Fruit fly (Drosophila melanogaster): ENCODE results near the gene Cyp4ac2.

Gene Cyp4ac2

dm6 chr2L:5256036-5256846 is 10.0 kb upstream of the Cyp4ac2 start:
- TF ChIP-seq noc (tag; optimal IDR thresholded peaks at IDR 0.05): no peak

- no peak for TF ChIP-seq noc (tag; optimal IDR thresholded peaks at IDR 0.05)
Measured at dm6 chr2L:5259076-5259843, 6.9 kb upstream of the Cyp4ac2 start.

dm6 chr2L:5260267-5260666 is 5.9 kb upstream of the Cyp4ac2 start:
- no peak for TF ChIP-seq noc (tag; optimal IDR thresholded peaks at IDR 0.05)

- no peak for TF ChIP-seq noc (tag; optimal IDR thresholded peaks at IDR 0.05)
Measured at dm6 chr2L:5261223-5261984, 4.8 kb upstream of the Cyp4ac2 start.

dm6 chr2L:5263343-5264051 is 2.7 kb upstream of the Cyp4ac2 start, which contains the start of gene Cyp4ac1:
Gene Cyp4ac1, plus strand, starts transcription at chr2L:5264001.
- TF ChIP-seq noc (tag; optimal IDR thresholded peaks at IDR 0.05): no peak

dm6 chr2L:5264157-5264556 is 2.0 kb upstream of the Cyp4ac2 start:
- no peak for TF ChIP-seq noc (tag; optimal IDR thresholded peaks at IDR 0.05)

dm6 chr2L:5268198-5268597 is 2.0 kb downstream of the Cyp4ac2 start, which contains the start of gene Cyp4ac3:
Gene Cyp4ac3, plus strand, starts transcription at chr2L:5268498.
- no peak for TF ChIP-seq noc (tag; optimal IDR thresholded peaks at IDR 0.05)

dm6 chr2L:5270215-5271071 is 4.3 kb downstream of the Cyp4ac2 start:
- TF ChIP-seq noc (tag; optimal IDR thresholded peaks at IDR 0.05): no peak

- no peak for TF ChIP-seq noc (tag; optimal IDR thresholded peaks at IDR 0.05)
Measured at dm6 chr2L:5271081-5271480, 4.9 kb downstream of the Cyp4ac2 start, which contains the start of gene tkv. Gene tkv, minus strand, starts transcription at chr2L:5271384.

- TF ChIP-seq noc (tag; optimal IDR thresholded peaks at IDR 0.05): no peak
Measured at dm6 chr2L:5277262-5278008, 11.2 kb downstream of the Cyp4ac2 start.

- TF ChIP-seq noc (tag; optimal IDR thresholded peaks at IDR 0.05): no peak
Measured at dm6 chr2L:5278309-5279130, 12.3 kb downstream of the Cyp4ac2 start, which contains the start of the genes Nin and Bub1. Gene Nin, minus strand, starts transcription at chr2L:5278548. Gene Bub1, plus strand, starts transcription at chr2L:5278865.

- no peak for TF ChIP-seq noc (tag; optimal IDR thresholded peaks at IDR 0.05)
Measured at dm6 chr2L:5284820-5285219, 18.6 kb downstream of the Cyp4ac2 start.

- TF ChIP-seq noc (tag; optimal IDR thresholded peaks at IDR 0.05): no peak
Measured at dm6 chr2L:5285860-5286259, 19.7 kb downstream of the Cyp4ac2 start.

All from whole organism, larva.